Worm (Caenorhabditis elegans): Measurements from ENCODE around the gene ugt-59.

DNA sequence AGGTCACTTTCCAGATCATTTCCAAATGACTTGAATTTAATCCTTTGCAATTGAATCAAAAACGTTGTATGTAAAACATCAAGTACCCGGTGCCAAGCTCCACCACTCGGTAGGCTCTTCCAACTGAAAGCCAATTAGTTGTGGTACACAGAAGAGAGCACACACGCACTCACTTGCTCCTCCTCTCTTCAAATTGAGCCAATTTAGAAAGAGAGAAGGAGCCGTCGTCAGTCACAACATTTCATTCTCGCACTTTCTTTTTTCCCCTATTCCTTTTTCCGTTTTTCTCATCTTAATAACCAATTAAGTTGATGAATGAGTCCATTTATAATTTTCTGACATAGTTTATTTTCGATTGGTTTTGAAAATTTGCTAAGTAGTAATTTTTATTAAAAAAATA lies 37.8 kb downstream of the ugt-59 start:
- TF ChIP-seq hlh-6 (tag; optimal IDR thresholded peaks at IDR 0.05), result no peak
- TF ChIP-seq Y22D7AL.16 (tag; optimal IDR thresholded peaks at IDR 0.05), result no peak
- no peak for TF ChIP-seq pag-3 (tag; optimal IDR thresholded peaks at IDR 0.05; ENCODE audit: borderline replicate concordance)
- no peak for TF ChIP-seq nhr-11 (tag; optimal IDR thresholded peaks at IDR 0.05)
- no peak for TF ChIP-seq ceh-6 (GFP tag; optimal IDR thresholded peaks at IDR 0.05)
- TF ChIP-seq hlh-8 (tag; optimal IDR thresholded peaks at IDR 0.05), result no peak
- TF ChIP-seq ceh-48 (tag; optimal IDR thresholded peaks at IDR 0.05), result no peak
- TF ChIP-seq unc-55 (GFP tag; optimal IDR thresholded peaks at IDR 0.05), result no peak

Data from whole organism, late embryonic.